Fruit fly (Drosophila melanogaster) whole organism, prepupa: Measurements from ENCODE around the gene CG4036.

Experiments
- CG8319 ChIP-seq: fragments of 200-800 bp; sonication (Bioruptor generic); optimal IDR thresholded peaks from 3 replicates; lab custom pipeline; 2016; ENCODE audit warnings: missing biosample characterization, missing genetic modification characterization
- Lpt ChIP-seq: fragments of 200-800 bp; sonication (Bioruptor generic); optimal IDR thresholded peaks from 3 replicates; lab custom pipeline; 2016; ENCODE audit warnings: missing biosample characterization, missing genetic modification characterization
- OdsH ChIP-seq: fragments of 200-800 bp; sonication (Bioruptor generic); optimal IDR thresholded peaks from 3 replicates; lab custom pipeline; 2016; ENCODE audit warnings: missing biosample characterization, missing genetic modification characterization
- fd59A ChIP-seq: fragments of 200-800 bp; sonication (Bioruptor generic); optimal IDR thresholded peaks from 2 replicates; lab custom pipeline; 2017; ENCODE audit warnings: missing biosample characterization, mild to moderate bottlenecking, missing genetic modification characterization, missing genetic modification reagents

dm6 chr2L:9784468-9784867, 6.2 kb upstream of the CG4036 start:
- TF ChIP-seq CG8319 (GFP tag; lab: Kevin White, UChicago), result no peak
- no peak for TF ChIP-seq Lpt
- TF ChIP-seq fd59A (GFP tag; lab: Kevin White, UChicago), result no peak
- no peak for TF ChIP-seq OdsH (GFP tag; lab: Kevin White, UChicago)
